Worm (Caenorhabditis elegans) whole organism, L4 larva: ENCODE measurements around the gene F11G11.5.
"Not testable (repeated sequence)": the region's sequence is repeated elsewhere in the genome, so short reads cannot be mapped to it uniquely, and the experiment has no call there.

Source experiments
- F49E8.2 ChIP-seq: sonication (generic microtip); optimal IDR thresholded peaks from 2 replicates; lab custom pipeline; 2016; ENCODE audit warnings: missing compliant biosample characterization, mild to moderate bottlenecking, missing genetic modification characterization, borderline replicate concordance
- T20F7.1 ChIP-seq: fragments of 200-800 bp; sonication (Bioruptor generic); optimal IDR thresholded peaks from 2 replicates; lab custom pipeline; 2018; ENCODE audit warnings: mild to moderate bottlenecking, missing genetic modification characterization, missing compliant biosample characterization
- Y48G9A.11 ChIP-seq: fragments of 200-800 bp; sonication (Bioruptor generic); IDR thresholded peaks from 2 replicates; pipeline ENCODE4 v1.3.6; 2022; ENCODE audit warnings: missing genetic modification reagents, missing genetic modification characterization, missing compliant biosample characterization
- ZK546.5 ChIP-seq, 2 experiments: sonication (generic microtip); optimal IDR thresholded peaks; 2 replicates each; lab custom pipeline; 2017; ENCODE audit warnings: missing biosample characterization in 2 of 2, missing genetic modification characterization in 2 of 2
- arid-1 ChIP-seq: fragments of 200-800 bp; sonication (Bioruptor generic); conservative IDR thresholded peaks from 2 replicates; pipeline ENCODE4 v1.3.6; 2022; ENCODE audit warnings: missing genetic modification reagents, missing genetic modification characterization, missing compliant biosample characterization
- attf-4 ChIP-seq: sonication (generic microtip); optimal IDR thresholded peaks from 3 replicates; lab custom pipeline; 2017; ENCODE audit warnings: missing biosample characterization, missing genetic modification characterization
- ceh-20 ChIP-seq: fragments of 200-800 bp; sonication (Bioruptor generic); IDR thresholded peaks from 2 replicates; pipeline ENCODE4 v1.3.6; 2022; ENCODE audit warnings: missing genetic modification reagents, missing genetic modification characterization, missing compliant biosample characterization
- ceh-32 ChIP-seq: sonication (generic microtip); optimal IDR thresholded peaks from 2 replicates; lab custom pipeline; 2016; ENCODE audit warnings: mild to moderate bottlenecking, missing genetic modification characterization, missing compliant biosample characterization; ENCODE audit not compliant: poor library complexity
- ceh-62 ChIP-seq: sonication (generic microtip); optimal IDR thresholded peaks from 2 replicates; lab custom pipeline; 2017; ENCODE audit warnings: missing biosample characterization, missing genetic modification characterization
- cey-2 ChIP-seq: sonication (generic microtip); optimal IDR thresholded peaks from 3 replicates; lab custom pipeline; 2017; ENCODE audit warnings: missing genetic modification characterization, mild to moderate bottlenecking, missing compliant biosample characterization, antibody characterized with exemption, borderline replicate concordance; ENCODE audit not compliant: insufficient read depth
- daf-8 ChIP-seq: fragments of 200-800 bp; sonication (Bioruptor generic); IDR thresholded peaks from 2 replicates; pipeline ENCODE4 v1.3.6; 2022; ENCODE audit warnings: missing genetic modification characterization, missing compliant biosample characterization
- dmd-6 ChIP-seq: fragments of 200-800 bp; sonication (Bioruptor generic); IDR thresholded peaks from 2 replicates; pipeline ENCODE4 v1.3.6; 2022; ENCODE audit warnings: missing genetic modification reagents, missing genetic modification characterization, missing compliant biosample characterization
- dpl-1 ChIP-seq: fragments of 150-350 bp; optimal IDR thresholded peaks from 2 replicates; lab custom pipeline; 2014; ENCODE audit warnings: missing biosample characterization, missing genetic modification reagents, missing genetic modification characterization
- duxl-1 ChIP-seq: sonication (generic microtip); optimal IDR thresholded peaks from 2 replicates; lab custom pipeline; 2016; ENCODE audit warnings: mild to moderate bottlenecking, missing genetic modification characterization, moderate library complexity, missing compliant biosample characterization; ENCODE audit not compliant: poor library complexity
- egl-27 ChIP-seq: sonication (generic microtip); optimal IDR thresholded peaks from 3 replicates; lab custom pipeline; 2017; ENCODE audit warnings: missing biosample characterization, missing genetic modification reagents, missing genetic modification characterization
- hmg-1.1 ChIP-seq: fragments of 200-800 bp; sonication (Bioruptor generic); IDR thresholded peaks from 2 replicates; pipeline ENCODE4 v1.3.6; 2022; ENCODE audit warnings: missing genetic modification reagents, missing genetic modification characterization, missing compliant biosample characterization
- lin-1 ChIP-seq: fragments of 200-800 bp; sonication (Bioruptor generic); IDR thresholded peaks from 2 replicates; pipeline ENCODE4 v1.3.6; 2022; ENCODE audit warnings: missing genetic modification reagents, missing genetic modification characterization, missing compliant biosample characterization
- lin-13 ChIP-seq: fragments of 150-350 bp; optimal IDR thresholded peaks from 2 replicates; lab custom pipeline; 2014; ENCODE audit warnings: missing biosample characterization, missing genetic modification reagents, missing genetic modification characterization
- lin-39 ChIP-seq: fragments of 150-350 bp; optimal IDR thresholded peaks from 2 replicates; lab custom pipeline; 2014; ENCODE audit warnings: missing biosample characterization, missing genetic modification reagents, missing genetic modification characterization
- madf-5 ChIP-seq, 2 experiments: fragments of 200-800 bp; sonication (Bioruptor generic); IDR thresholded peaks; 2 replicates each; pipeline ENCODE4 v1.3.6; 2022; ENCODE audit warnings: missing compliant biosample characterization in 2 of 2, missing genetic modification characterization in 2 of 2
- madf-9 ChIP-seq: fragments of 200-800 bp; sonication (Bioruptor generic); conservative IDR thresholded peaks from 2 replicates; pipeline ENCODE4 v1.3.6; 2022; ENCODE audit warnings: missing genetic modification reagents, missing genetic modification characterization, missing compliant biosample characterization
- nhr-102 ChIP-seq: sonication (generic microtip); optimal IDR thresholded peaks from 2 replicates; lab custom pipeline; 2016; ENCODE audit warnings: mild to moderate bottlenecking, missing genetic modification characterization, moderate library complexity, missing compliant biosample characterization
- nhr-11 ChIP-seq: fragments of 150-350 bp; optimal IDR thresholded peaks from 2 replicates; lab custom pipeline; 2014; ENCODE audit warnings: missing biosample characterization, missing genetic modification characterization
- nhr-111 ChIP-seq: fragments of 200-800 bp; sonication (Bioruptor generic); optimal IDR thresholded peaks from 2 replicates; lab custom pipeline; 2018; ENCODE audit warnings: mild to moderate bottlenecking, missing genetic modification characterization, missing compliant biosample characterization
- nhr-237 ChIP-seq: sonication (generic microtip); optimal IDR thresholded peaks from 2 replicates; lab custom pipeline; 2017; ENCODE audit warnings: missing biosample characterization, missing genetic modification characterization
- nhr-28 ChIP-seq: fragments of 150-350 bp; optimal IDR thresholded peaks from 2 replicates; lab custom pipeline; 2014; ENCODE audit warnings: missing biosample characterization, missing genetic modification characterization
- nhr-42 ChIP-seq: fragments of 200-800 bp; sonication (Bioruptor generic); IDR thresholded peaks from 2 replicates; pipeline ENCODE4 v1.3.6; 2022; ENCODE audit warnings: missing genetic modification characterization, missing compliant biosample characterization
- nhr-77 ChIP-seq: fragments of 150-350 bp; optimal IDR thresholded peaks from 2 replicates; lab custom pipeline; 2014; ENCODE audit warnings: missing biosample characterization, missing genetic modification characterization
- pha-4 ChIP-seq, 2 experiments: fragments of 150-350 bp in 1 of 2; fragments of 200-800 bp in 1 of 2; sonication (Bioruptor generic) in 1 of 2; IDR thresholded peaks in 1 of 2; optimal IDR thresholded peaks in 1 of 2; 2 replicates each; pipeline versions ENCODE4 v1.3.6 to Lab custom; 2014 to 2022; ENCODE audit warnings: missing genetic modification characterization in 2 of 2, missing genetic modification reagents in 2 of 2, missing biosample characterization in 1 of 2, missing compliant biosample characterization in 1 of 2
- php-3 ChIP-seq: fragments of 200-800 bp; sonication (Bioruptor generic); IDR thresholded peaks from 2 replicates; pipeline ENCODE4 v1.3.6; 2022; ENCODE audit warnings: missing genetic modification reagents, missing genetic modification characterization, missing compliant biosample characterization
- pqm-1 ChIP-seq: sonication (generic microtip); optimal IDR thresholded peaks from 2 replicates; lab custom pipeline; 2017; ENCODE audit warnings: missing biosample characterization, missing genetic modification characterization
- rbr-2 ChIP-seq: sonication (generic microtip); optimal IDR thresholded peaks from 2 replicates; lab custom pipeline; 2016; ENCODE audit warnings: missing genotype, missing genetic modification characterization, missing compliant biosample characterization
- set-16 ChIP-seq: fragments of 200-800 bp; sonication (Bioruptor generic); IDR thresholded peaks from 2 replicates; pipeline ENCODE4 v1.3.6; 2022; ENCODE audit warnings: missing genetic modification reagents, missing genetic modification characterization, missing compliant biosample characterization
- snpc-4 ChIP-seq: fragments of 150-350 bp; optimal IDR thresholded peaks from 2 replicates; lab custom pipeline; 2014; ENCODE audit warnings: missing biosample characterization, missing genetic modification characterization
- spr-3 ChIP-seq: fragments of 200-800 bp; sonication (Bioruptor generic); optimal IDR thresholded peaks from 2 replicates; lab custom pipeline; 2018; ENCODE audit warnings: mild to moderate bottlenecking, missing genetic modification characterization, missing compliant biosample characterization
- tra-1 ChIP-seq: fragments of 200-800 bp; sonication (Bioruptor generic); IDR thresholded peaks from 2 replicates; pipeline ENCODE4 v1.3.6; 2022; ENCODE audit warnings: missing genetic modification reagents, missing genetic modification characterization, missing compliant biosample characterization
- unc-39 ChIP-seq: sonication (generic microtip); optimal IDR thresholded peaks from 2 replicates; lab custom pipeline; 2017; ENCODE audit warnings: missing biosample characterization, missing genetic modification characterization
- vab-7 ChIP-seq: fragments of 200-800 bp; sonication (Bioruptor generic); IDR thresholded peaks from 2 replicates; pipeline ENCODE4 v1.3.6; 2022; ENCODE audit warnings: missing genetic modification reagents, missing genetic modification characterization, missing compliant biosample characterization
- zag-1 ChIP-seq: fragments of 150-350 bp; optimal IDR thresholded peaks from 2 replicates; lab custom pipeline; 2014; ENCODE audit warnings: missing biosample characterization, missing genetic modification characterization
- ztf-7 ChIP-seq: fragments of 150-350 bp; optimal IDR thresholded peaks from 2 replicates; lab custom pipeline; 2014; ENCODE audit warnings: missing biosample characterization, missing genetic modification characterization

Gene F11G11.5

ce11 chrII:4822610-4823009 is 35.1 kb upstream of the F11G11.5 start:
- TF ChIP-seq arid-1 (GFP tag; lab: Robert Waterston, UW) (no peak), nhr-28 (tag; lab: Kevin White, UChicago) (peak; percentile 87), ztf-7 (tag; lab: Kevin White, UChicago) (no peak), lin-13 (GFP tag; lab: Kevin White, UChicago) (no peak), attf-4 (tag; lab: Kevin White, UChicago) (no peak), ZK546.5 (tag; optimal IDR thresholded peaks at IDR 0.05; lab: Kevin White, UChicago) (no peak), rbr-2 (tag; lab: Kevin White, UChicago) (no peak), zag-1 (tag; lab: Kevin White, UChicago) (no peak)

- not testable (repeated sequence) for TF ChIP-seq lin-39; nhr-237 (tag; lab: Kevin White, UChicago); ztf-7 (tag; lab: Kevin White, UChicago)
These were observed 32.6 kb upstream of the F11G11.5 start, which contains the start of the genes C33F10.8 and msp-40 for ce11 chrII:4825133-4825532. Gene C33F10.8 (minus strand): TSS chrII:4825233. Gene msp-40 (plus strand): TSS chrII:4825414.

ce11 chrII:4827734-4828609 is 29.8 kb upstream of the F11G11.5 start, which contains the start of the genes fbxb-88 and tbck-1:
Gene fbxb-88 (minus strand): TSS chrII:4827884.
Gene tbck-1 (plus strand): TSS chrII:4828559.
- TF ChIP-seq madf-9 (GFP tag; lab: Robert Waterston, UW) (no peak), T20F7.1 (GFP tag; lab: Kevin White, UChicago) (peak; percentile 58), dpl-1 (peak; percentile 96), rbr-2 (tag; lab: Kevin White, UChicago) (peak; percentile 38)

ce11 chrII:4834761-4835160 is 23.0 kb upstream of the F11G11.5 start, which contains the start of the genes C33F10.11 and C33F10.1:
Gene C33F10.11 (minus strand): TSS chrII:4834861.
Gene C33F10.1 (plus strand): TSS chrII:4835023.
- TF ChIP-seq lin-1 (GFP tag; lab: Robert Waterston, UW) (no peak), ceh-20 (no peak), nhr-28 (tag; lab: Kevin White, UChicago) (no peak), madf-5 (GFP tag; IDR thresholded peaks at IDR 0.05; lab: Robert Waterston, UW) (no peak), attf-4 (tag; lab: Kevin White, UChicago) (no peak), spr-3 (GFP tag; lab: Kevin White, UChicago) (no peak), F49E8.2 (tag; lab: Kevin White, UChicago) (no peak), hmg-1.1 (GFP tag; lab: Robert Waterston, UW) (no peak), pha-4 (GFP tag; IDR thresholded peaks at IDR 0.05; lab: Robert Waterston, UW) (no peak), pha-4 (tag; optimal IDR thresholded peaks at IDR 0.05; lab: Kevin White, UChicago) (no peak), nhr-77 (tag; lab: Kevin White, UChicago) (no peak), daf-8 (GFP tag; lab: Robert Waterston, UW) (no peak), vab-7 (GFP tag; lab: Robert Waterston, UW) (no peak), nhr-237 (tag; lab: Kevin White, UChicago) (no peak)

ce11 chrII:4837659-4838058 is 20.1 kb upstream of the F11G11.5 start, which contains the start of gene C33F10.12:
Gene C33F10.12 (minus strand): TSS chrII:4837759.
- TF ChIP-seq cey-2 (no peak), pqm-1 (tag; lab: Kevin White, UChicago) (no peak), snpc-4 (tag; lab: Kevin White, UChicago) (no peak), nhr-102 (tag; lab: Kevin White, UChicago) (no peak), Y48G9A.11 (no peak), egl-27 (tag; lab: Kevin White, UChicago) (no peak), duxl-1 (no peak), ceh-62 (no peak), set-16 (GFP tag; lab: Robert Waterston, UW) (no peak), nhr-111 (GFP tag; lab: Kevin White, UChicago) (no peak), nhr-11 (tag; lab: Kevin White, UChicago) (no peak), dmd-6 (GFP tag; lab: Robert Waterston, UW) (no peak), tra-1 (GFP tag; lab: Robert Waterston, UW) (no peak), php-3 (no peak), ceh-32 (tag; lab: Kevin White, UChicago) (no peak), nhr-42 (GFP tag; lab: Robert Waterston, UW) (no peak), unc-39 (no peak)
